Fruit fly (Drosophila melanogaster): Measurements from ENCODE around the gene CG9265.

The CG9265 gene

DNA sequence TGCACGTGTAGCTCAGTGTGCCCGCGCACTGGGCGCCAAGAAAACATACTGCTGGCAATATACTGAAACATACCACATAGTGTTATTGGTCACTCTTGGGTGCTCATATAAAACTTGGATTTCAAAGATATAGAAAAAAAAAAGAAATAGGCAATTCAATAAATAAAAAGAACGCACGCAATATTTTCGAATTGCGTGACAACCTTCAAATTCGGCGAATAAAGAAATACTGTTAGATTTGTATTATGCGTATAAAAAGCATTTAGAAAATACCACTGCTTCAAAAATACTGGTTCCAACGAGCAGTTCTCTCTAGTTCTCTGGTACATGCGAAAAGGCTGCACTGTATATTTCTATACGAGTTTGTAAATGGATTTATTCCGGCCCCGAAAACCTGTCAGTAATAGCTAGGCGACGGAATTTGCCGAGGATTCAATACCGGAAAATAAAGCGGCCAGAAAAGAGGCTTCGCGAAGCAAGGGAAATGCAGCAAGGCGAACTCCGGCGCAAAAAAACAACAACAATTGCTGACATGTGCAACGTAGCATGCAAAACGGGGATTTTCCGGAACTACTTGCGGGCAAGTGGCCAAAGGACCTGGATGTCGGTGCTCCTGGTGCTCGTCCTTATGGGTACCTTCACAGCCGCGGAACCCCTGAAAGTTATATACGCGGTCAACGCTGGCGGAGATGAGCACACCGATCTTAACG is 31.3 kb upstream of the CG9265 start, which contains the start of gene CG9257:
TSS of gene CG9257 (plus strand) at position 345 of the 710 bp plus-strand sequence.
- TF ChIP-seq gcm2 (GFP tag; optimal IDR thresholded peaks at IDR 0.05) (no peak), CG11456 (GFP tag; IDR thresholded peaks at IDR 0.05) (no peak), sqz (GFP tag; optimal IDR thresholded peaks at IDR 0.05) (no peak), CG11696 (GFP tag; IDR thresholded peaks at IDR 0.05) (no peak), CG7372 (GFP tag; IDR thresholded peaks at IDR 0.05) (no peak), vvl (GFP tag; IDR thresholded peaks at IDR 0.05) (no peak), bsh (GFP tag; optimal IDR thresholded peaks at IDR 0.05) (no peak), CG1024 (GFP tag; IDR thresholded peaks at IDR 0.05) (no peak), CG17186 (GFP tag; optimal IDR thresholded peaks at IDR 0.05) (peak; percentile 48), CG5953 (GFP tag; IDR thresholded peaks at IDR 0.05) (no peak), Fer1 (GFP tag; optimal IDR thresholded peaks at IDR 0.05) (peak; percentile 3), H2.0 (GFP tag; IDR thresholded peaks at IDR 0.05) (no peak), CG12219 (GFP tag; optimal IDR thresholded peaks at IDR 0.05) (no peak), jumu (GFP tag; optimal IDR thresholded peaks at IDR 0.05) (no peak), ftz-f1 (GFP tag; optimal IDR thresholded peaks at IDR 0.05) (no peak), kah (GFP tag; optimal IDR thresholded peaks at IDR 0.05) (no peak), exex (tag; optimal IDR thresholded peaks at IDR 0.05) (no peak), CG1832 (GFP tag; optimal IDR thresholded peaks at IDR 0.05) (no peak), CG10431 (GFP tag; optimal IDR thresholded peaks at IDR 0.05) (peak; percentile 60), Ravus (GFP tag; IDR thresholded peaks at IDR 0.05) (no peak), CG17912 (GFP tag; optimal IDR thresholded peaks at IDR 0.05) (no peak), toy (GFP tag; IDR thresholded peaks at IDR 0.05) (no peak), nerfin-1 (tag; optimal IDR thresholded peaks at IDR 0.05) (no peak), cato (GFP tag; optimal IDR thresholded peaks at IDR 0.05; ENCODE audit: borderline replicate concordance) (no peak), CG14860 (GFP tag; IDR thresholded peaks at IDR 0.05; ENCODE audit: partially characterized antibody) (no peak), CG18619 (GFP tag; optimal IDR thresholded peaks at IDR 0.05) (no peak), BtbVII (GFP tag; optimal IDR thresholded peaks at IDR 0.05) (no peak), CG4328 (GFP tag; optimal IDR thresholded peaks at IDR 0.05) (no peak), HLH4C (GFP tag; IDR thresholded peaks at IDR 0.05; ENCODE audit: partially characterized antibody) (no peak), CG5180 (GFP tag; optimal IDR thresholded peaks at IDR 0.05) (no peak), CG6791 (GFP tag; IDR thresholded peaks at IDR 0.05; ENCODE audit: partially characterized antibody) (no peak), az2 (GFP tag; optimal IDR thresholded peaks at IDR 0.05) (no peak), CG31365 (tag; optimal IDR thresholded peaks at IDR 0.05) (no peak), Trl (optimal IDR thresholded peaks at IDR 0.05) (no peak), Trl (GFP tag; optimal IDR thresholded peaks at IDR 0.05) (peak; percentile 22), nerfin-2 (GFP tag; IDR thresholded peaks at IDR 0.05; ENCODE audit: partially characterized antibody) (no peak), CG16815 (GFP tag; optimal IDR thresholded peaks at IDR 0.05) (no peak), BEAF-32 (GFP tag; optimal IDR thresholded peaks at IDR 0.05) (peak; percentile 38), Stat92E (GFP tag; optimal IDR thresholded peaks at IDR 0.05) (peak in 1 of 3 experiments; percentile 32), yki (optimal IDR thresholded peaks at IDR 0.05) (no peak), org-1 (GFP tag; optimal IDR thresholded peaks at IDR 0.05) (no peak), CG7556 (GFP tag; optimal IDR thresholded peaks at IDR 0.05) (no peak), luna (GFP tag; optimal IDR thresholded peaks at IDR 0.05) (no peak), Mes4 (GFP tag; optimal IDR thresholded peaks at IDR 0.05) (peak; percentile 7), CG14667 (GFP tag; IDR thresholded peaks at IDR 0.05) (no peak), CG33557 (GFP tag; optimal IDR thresholded peaks at IDR 0.05) (no peak), CG12391 (tag; optimal IDR thresholded peaks at IDR 0.05) (peak; percentile 33), so (GFP tag; IDR thresholded peaks at IDR 0.05) (no peak), YL-1 (GFP tag; optimal IDR thresholded peaks at IDR 0.05) (peak; percentile 87), peb (GFP tag; IDR thresholded peaks at IDR 0.05) (no peak)

Data from whole organism, embryonic.